Worm (Caenorhabditis elegans): Measurements from ENCODE around the gene K11E4.1.
A peak's percentile ranks its signal among the peaks of the same experiment; 100 is the strongest.

K11E4.1 gene

ce11 chrX:13730209-13730975, 16.4 kb downstream of the K11E4.1 start (continued):
- TF ChIP-seq lin-35 (GFP tag; optimal IDR thresholded peaks at IDR 0.05) (peak in 1 of 3 experiments; percentile 39), ama-1 (optimal IDR thresholded peaks at IDR 0.05) (no peak), ama-1 (GFP tag; optimal IDR thresholded peaks at IDR 0.05) (peak; percentile 17 to 33), hmg-20 (GFP tag; IDR thresholded peaks at IDR 0.05) (peak; percentile 49; the same call in 1 of the 2 replicates), rec-8 (tag; optimal IDR thresholded peaks at IDR 0.05) (peak; percentile 66 to 69), efl-1 (GFP tag; optimal IDR thresholded peaks at IDR 0.05) (no peak)

- TF ChIP-seq nhr-120 (GFP tag; IDR thresholded peaks at IDR 0.05) (no peak), nfya-2 (GFP tag; IDR thresholded peaks at IDR 0.05) (no peak), cebp-2 (GFP tag; IDR thresholded peaks at IDR 0.05) (no peak)
Observed at ce11 chrX:13736679-13737078, 22.7 kb downstream of the K11E4.1 start.

ce11 chrX:13739125-13739820, 25.3 kb downstream of the K11E4.1 start:
- TF ChIP-seq F57C9.4 (tag; optimal IDR thresholded peaks at IDR 0.05) = no peak
- no peak for TF ChIP-seq ccch-3 (GFP tag; optimal IDR thresholded peaks at IDR 0.05)
- no peak for TF ChIP-seq nhr-120 (GFP tag; IDR thresholded peaks at IDR 0.05)
- TF ChIP-seq madf-6 (GFP tag; IDR thresholded peaks at IDR 0.05) = no peak
- no peak for TF ChIP-seq madf-8 (GFP tag; conservative IDR thresholded peaks at IDR 0.05)
- TF ChIP-seq ZK185.1 (tag; optimal IDR thresholded peaks at IDR 0.05; ENCODE audit: poor library complexity, severe bottlenecking) = no peak
- no peak for TF ChIP-seq athp-1 (tag; optimal IDR thresholded peaks at IDR 0.05)
- TF ChIP-seq attf-3 (GFP tag; conservative IDR thresholded peaks at IDR 0.05) = no peak
- TF ChIP-seq hmg-1.2 (GFP tag; IDR thresholded peaks at IDR 0.05) = peak; percentile 40
- peak; percentile 33 for TF ChIP-seq somi-1 (GFP tag; optimal IDR thresholded peaks at IDR 0.05)
- TF ChIP-seq madf-10 (tag; optimal IDR thresholded peaks at IDR 0.05) = no peak
- no peak for TF ChIP-seq madf-3 (GFP tag; IDR thresholded peaks at IDR 0.05)
- TF ChIP-seq B0035.1 (tag; optimal IDR thresholded peaks at IDR 0.05) = no peak
- no peak for TF ChIP-seq pbrm-1 (GFP tag; IDR thresholded peaks at IDR 0.05)
- no peak for TF ChIP-seq cebp-2 (GFP tag; IDR thresholded peaks at IDR 0.05)
- TF ChIP-seq B0019.2 (GFP tag; conservative IDR thresholded peaks at IDR 0.05) = no peak
- no peak for TF ChIP-seq ztf-25 (GFP tag; IDR thresholded peaks at IDR 0.05)
- peak; percentile 68; the same call in 1 of the 2 replicates for TF ChIP-seq egrh-3 (GFP tag; IDR thresholded peaks at IDR 0.05)
- TF ChIP-seq F39B2.1 (GFP tag; IDR thresholded peaks at IDR 0.05) = no peak
- no peak for TF ChIP-seq ztf-18 (tag; optimal IDR thresholded peaks at IDR 0.05)
- no peak for TF ChIP-seq let-526 (GFP tag; IDR thresholded peaks at IDR 0.05)
- TF ChIP-seq Y53G8AR.9 (GFP tag; conservative IDR thresholded peaks at IDR 0.05) = no peak
- TF ChIP-seq nfyb-1 (GFP tag; IDR thresholded peaks at IDR 0.05) = no peak
- TF ChIP-seq repo-1 (tag; optimal IDR thresholded peaks at IDR 0.05) = no peak
- TF ChIP-seq dpff-1 (tag; optimal IDR thresholded peaks at IDR 0.05) = no peak
- no peak for TF ChIP-seq ceh-91 (GFP tag; IDR thresholded peaks at IDR 0.05)
- no peak for TF ChIP-seq nhr-27 (tag; optimal IDR thresholded peaks at IDR 0.05)
- no peak for TF ChIP-seq F10E7.11 (tag; optimal IDR thresholded peaks at IDR 0.05)
- no peak for TF ChIP-seq F49E8.2 (tag; optimal IDR thresholded peaks at IDR 0.05; ENCODE audit: insufficient read depth)
- TF ChIP-seq him-1 (tag; optimal IDR thresholded peaks at IDR 0.05) = no peak
- no peak for TF ChIP-seq atf-7 (tag; optimal IDR thresholded peaks at IDR 0.05)
- no peak for TF ChIP-seq tlf-1 (GFP tag; optimal IDR thresholded peaks at IDR 0.05)
- no peak for TF ChIP-seq T07F8.4 (tag; optimal IDR thresholded peaks at IDR 0.05)
- no peak for TF ChIP-seq attf-5 (GFP tag; optimal IDR thresholded peaks at IDR 0.05)
- no peak for TF ChIP-seq snpc-4 (GFP tag; optimal IDR thresholded peaks at IDR 0.05)
- TF ChIP-seq snpc-4 (tag; optimal IDR thresholded peaks at IDR 0.05) = no peak
- TF ChIP-seq mcd-1 (GFP tag; IDR thresholded peaks at IDR 0.05) = peak; percentile 54

Data from whole organism, young adult.